Fruit fly (Drosophila melanogaster): ENCODE data around the gene CG3323.

The CG3323 gene

dm6 chrX:5293141-5293540 lies 12.3 kb downstream of the CG3323 start:
- TF ChIP-seq CG14711 (tag; optimal IDR thresholded peaks at IDR 0.05) (no peak), pad (GFP tag; optimal IDR thresholded peaks at IDR 0.05) (no peak), CG1620 (GFP tag; optimal IDR thresholded peaks at IDR 0.05) (no peak), CG5204 (GFP tag; optimal IDR thresholded peaks at IDR 0.05) (no peak), Crg-1 (GFP tag; optimal IDR thresholded peaks at IDR 0.05) (no peak), cnc (optimal IDR thresholded peaks at IDR 0.05) (no peak), bab1 (GFP tag; optimal IDR thresholded peaks at IDR 0.05) (no peak), cic (GFP tag; optimal IDR thresholded peaks at IDR 0.05) (no peak), CG33017 (tag; optimal IDR thresholded peaks at IDR 0.05) (no peak), Clk (GFP tag; optimal IDR thresholded peaks at IDR 0.05) (no peak), CG11617 (GFP tag; optimal IDR thresholded peaks at IDR 0.05) (no peak), Mnt (GFP tag; optimal IDR thresholded peaks at IDR 0.05) (no peak), kay (GFP tag; ENCODE audit: borderline replicate concordance) (no peak), CG12768 (GFP tag; optimal IDR thresholded peaks at IDR 0.05) (no peak), CG7101 (tag; optimal IDR thresholded peaks at IDR 0.05) (no peak), toe (GFP tag; optimal IDR thresholded peaks at IDR 0.05) (no peak), Hr96 (GFP tag; optimal IDR thresholded peaks at IDR 0.05) (no peak), CG7045 (GFP tag; optimal IDR thresholded peaks at IDR 0.05) (no peak), ovo (GFP tag; optimal IDR thresholded peaks at IDR 0.05) (no peak), tj (GFP tag; optimal IDR thresholded peaks at IDR 0.05) (no peak)

dm6 chrX:5289692-5290091 lies 15.8 kb downstream of the CG3323 start:
- TF ChIP-seq bab1 (GFP tag; optimal IDR thresholded peaks at IDR 0.05) (peak; percentile 8), Clk (GFP tag; optimal IDR thresholded peaks at IDR 0.05) (no peak)

dm6 chrX:5286513-5286912 lies 19.0 kb downstream of the CG3323 start:
- TF ChIP-seq toe (GFP tag; optimal IDR thresholded peaks at IDR 0.05) (no peak), tj (GFP tag; optimal IDR thresholded peaks at IDR 0.05) (no peak), Hr96 (GFP tag; optimal IDR thresholded peaks at IDR 0.05) (no peak), CG14711 (tag; optimal IDR thresholded peaks at IDR 0.05) (no peak), CG1620 (GFP tag; optimal IDR thresholded peaks at IDR 0.05) (no peak), CG5204 (GFP tag; optimal IDR thresholded peaks at IDR 0.05) (no peak), CG11617 (GFP tag; optimal IDR thresholded peaks at IDR 0.05) (no peak), Crg-1 (GFP tag; optimal IDR thresholded peaks at IDR 0.05) (no peak), cic (GFP tag; optimal IDR thresholded peaks at IDR 0.05) (no peak), ovo (GFP tag; optimal IDR thresholded peaks at IDR 0.05) (no peak), CG12768 (GFP tag; optimal IDR thresholded peaks at IDR 0.05) (no peak), bab1 (GFP tag; optimal IDR thresholded peaks at IDR 0.05) (no peak), CG7045 (GFP tag; optimal IDR thresholded peaks at IDR 0.05) (no peak), CG7101 (tag; optimal IDR thresholded peaks at IDR 0.05) (no peak), Mnt (GFP tag; optimal IDR thresholded peaks at IDR 0.05) (no peak)

dm6 chrX:5285835-5286234 lies 19.7 kb downstream of the CG3323 start:
- no peak for TF ChIP-seq pad (GFP tag; optimal IDR thresholded peaks at IDR 0.05)
- no peak for TF ChIP-seq CG14711 (tag; optimal IDR thresholded peaks at IDR 0.05)
- TF ChIP-seq CG1620 (GFP tag; optimal IDR thresholded peaks at IDR 0.05), result no peak

Data from whole organism, adult.